Fruit fly (Drosophila melanogaster): Measurements from ENCODE around the gene CG32071.

Gene CG32071

DNA sequence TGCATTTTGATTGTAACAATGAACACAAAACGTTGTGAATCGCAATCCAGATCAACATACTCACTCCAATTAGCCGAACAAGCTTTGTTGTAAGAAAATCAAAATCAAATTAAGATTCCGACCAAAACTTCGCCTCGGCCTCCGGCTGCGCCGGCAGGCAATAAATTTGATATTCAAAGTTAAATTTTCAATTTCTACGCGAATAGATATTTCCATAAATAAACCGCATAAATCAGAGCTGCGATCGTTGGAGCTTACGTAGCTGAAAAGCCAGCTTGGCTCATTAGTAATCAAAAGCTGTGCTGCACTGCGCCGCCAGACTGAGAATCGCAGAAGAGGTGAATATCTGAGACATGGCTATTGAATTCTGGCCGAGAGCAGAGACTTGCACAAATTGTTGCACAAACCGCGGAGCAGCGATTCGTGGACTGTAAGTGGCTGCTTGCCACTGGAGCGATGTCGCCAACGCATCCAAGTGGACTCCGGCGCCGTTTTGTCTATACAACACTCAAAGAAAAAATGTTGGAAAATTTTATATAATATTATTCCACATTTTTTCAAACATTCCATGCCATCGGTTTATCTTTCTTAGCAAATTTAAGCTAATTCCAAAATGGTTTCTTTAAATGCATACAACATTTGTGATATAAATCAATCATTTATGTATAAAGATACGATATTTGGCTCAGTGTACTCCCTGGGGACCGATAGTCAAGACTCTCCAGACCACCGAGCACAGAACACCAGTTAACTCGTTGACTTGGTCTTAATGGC lies 45.0 kb upstream of the CG32071 start (continued):
- TF ChIP-seq CG3163 (GFP tag; optimal IDR thresholded peaks at IDR 0.05) (no peak), Lhr (GFP tag; optimal IDR thresholded peaks at IDR 0.05) (no peak), CG2712 (tag; optimal IDR thresholded peaks at IDR 0.05) (peak; percentile 70), ems (GFP tag; optimal IDR thresholded peaks at IDR 0.05) (peak; percentile 3), Nf-YC (tag; optimal IDR thresholded peaks at IDR 0.05) (no peak), h (optimal IDR thresholded peaks at IDR 0.05) (no peak), CG10274 (GFP tag; optimal IDR thresholded peaks at IDR 0.05) (no peak), CG42726 (GFP tag; IDR thresholded peaks at IDR 0.05; ENCODE audit: partially characterized antibody) (no peak), oc (tag; optimal IDR thresholded peaks at IDR 0.05) (peak; percentile 1), ranshi (GFP tag; IDR thresholded peaks at IDR 0.05) (0 out of 2 replicates have a peak, but pooled peaks have one; percentile 35), kah (GFP tag; optimal IDR thresholded peaks at IDR 0.05) (no peak), en (GFP tag; optimal IDR thresholded peaks at IDR 0.05) (no peak), sd (tag; optimal IDR thresholded peaks at IDR 0.05) (peak; percentile 47), crol (GFP tag; IDR thresholded peaks at IDR 0.05) (no peak), CG9932 (GFP tag; IDR thresholded peaks at IDR 0.05) (no peak), nom (GFP tag; optimal IDR thresholded peaks at IDR 0.05) (peak; percentile 71), CG34422 (GFP tag; IDR thresholded peaks at IDR 0.05) (no peak), wor (GFP tag; IDR thresholded peaks at IDR 0.05) (peak; percentile 24; the same call in 1 of the 2 replicates), sr (GFP tag; IDR thresholded peaks at IDR 0.05) (no peak), ssp (GFP tag; IDR thresholded peaks at IDR 0.05) (no peak), pb (GFP tag; optimal IDR thresholded peaks at IDR 0.05) (no peak), crc (GFP tag; optimal IDR thresholded peaks at IDR 0.05) (no peak), maf-S (GFP tag; optimal IDR thresholded peaks at IDR 0.05) (no peak), otp (GFP tag; IDR thresholded peaks at IDR 0.05) (no peak), CG2889 (GFP tag; IDR thresholded peaks at IDR 0.05) (no peak), exex (tag; optimal IDR thresholded peaks at IDR 0.05) (no peak), Usf (GFP tag; optimal IDR thresholded peaks at IDR 0.05) (no peak), Dll (GFP tag; IDR thresholded peaks at IDR 0.05; ENCODE audit: partially characterized antibody) (no peak), cg (GFP tag; optimal IDR thresholded peaks at IDR 0.05) (no peak), CG31441 (GFP tag; IDR thresholded peaks at IDR 0.05) (peak; percentile 70), Sry-β (GFP tag; optimal IDR thresholded peaks at IDR 0.05) (no peak), cas (GFP tag; IDR thresholded peaks at IDR 0.05) (no peak), Hey (tag; optimal IDR thresholded peaks at IDR 0.05) (no peak), btn (GFP tag; optimal IDR thresholded peaks at IDR 0.05) (no peak), bsh (GFP tag; optimal IDR thresholded peaks at IDR 0.05) (peak; percentile 64 to 80), CG4617 (GFP tag; optimal IDR thresholded peaks at IDR 0.05; ENCODE audit: borderline replicate concordance) (no peak), Eip74EF (GFP tag; optimal IDR thresholded peaks at IDR 0.05) (peak in 1 of 2 experiments; percentile 43), rib (GFP tag; IDR thresholded peaks at IDR 0.05) (no peak), Scr (GFP tag; IDR thresholded peaks at IDR 0.05; ENCODE audit: partially characterized antibody) (no peak), CG5245 (GFP tag; optimal IDR thresholded peaks at IDR 0.05) (peak; percentile 18), pfk (GFP tag; optimal IDR thresholded peaks at IDR 0.05) (no peak), CG14667 (GFP tag; IDR thresholded peaks at IDR 0.05) (peak; percentile 22; the same call in 1 of the 2 replicates), CG6683 (GFP tag; optimal IDR thresholded peaks at IDR 0.05) (no peak), Ets65A (GFP tag) (no peak), Dbx (GFP tag; IDR thresholded peaks at IDR 0.05) (no peak), CG6254 (GFP tag; optimal IDR thresholded peaks at IDR 0.05) (peak; percentile 56), CG2116 (GFP tag; optimal IDR thresholded peaks at IDR 0.05) (no peak), CG12769 (tag; optimal IDR thresholded peaks at IDR 0.05) (peak; percentile 48), pzg (GFP tag; optimal IDR thresholded peaks at IDR 0.05) (no peak), mld (GFP tag; IDR thresholded peaks at IDR 0.05; ENCODE audit: partially characterized antibody) (no peak)

Measured in whole organism, embryonic.